Fruit fly (Drosophila melanogaster): Measurements from ENCODE around the gene CG34302.

The CG34302 gene

dm6 chr3R:9860561-9860960 lies 36.9 kb upstream of the CG34302 start (continued):
- TF ChIP-seq CG6791 (GFP tag; IDR thresholded peaks at IDR 0.05; ENCODE audit: partially characterized antibody) (no peak), lab (GFP tag; optimal IDR thresholded peaks at IDR 0.05) (peak; percentile 51), CG2712 (tag; optimal IDR thresholded peaks at IDR 0.05) (peak; percentile 1), CG18599 (GFP tag; optimal IDR thresholded peaks at IDR 0.05) (peak; percentile 12), hkb (optimal IDR thresholded peaks at IDR 0.05) (no peak), hkb (GFP tag; IDR thresholded peaks at IDR 0.05) (peak; percentile 43; the same call in 1 of the 2 replicates), zf30C (GFP tag; optimal IDR thresholded peaks at IDR 0.05) (no peak), NC2β (GFP tag; optimal IDR thresholded peaks at IDR 0.05) (no peak), CG31224 (GFP tag; IDR thresholded peaks at IDR 0.05) (no peak), Med (GFP tag) (peak; percentile 50), ara (GFP tag; IDR thresholded peaks at IDR 0.05) (no peak), Ada2b (GFP tag; IDR thresholded peaks at IDR 0.05) (peak; percentile 15; the same call in 1 of the 2 replicates), Meics (GFP tag; optimal IDR thresholded peaks at IDR 0.05) (peak; percentile 9), stwl (tag; optimal IDR thresholded peaks at IDR 0.05) (no peak), sens-2 (GFP tag; IDR thresholded peaks at IDR 0.05) (no peak), CG8944 (GFP tag; optimal IDR thresholded peaks at IDR 0.05) (no peak), CHES-1-like (GFP tag; optimal IDR thresholded peaks at IDR 0.05) (no peak), Hr39 (optimal IDR thresholded peaks at IDR 0.05) (no peak)

- peak; percentile 25 for TF ChIP-seq CoRest (tag; optimal IDR thresholded peaks at IDR 0.05)
- TF ChIP-seq jing (GFP tag; optimal IDR thresholded peaks at IDR 0.05) = no peak
- no peak for TF ChIP-seq lbe (GFP tag; optimal IDR thresholded peaks at IDR 0.05)
- TF ChIP-seq Usf (GFP tag; optimal IDR thresholded peaks at IDR 0.05) = no peak
- peak; percentile 62 for TF ChIP-seq CG2678 (tag; optimal IDR thresholded peaks at IDR 0.05)
- peak; percentile 13 for TF ChIP-seq CG12659 (GFP tag; optimal IDR thresholded peaks at IDR 0.05)
- peak; percentile 25 for TF ChIP-seq nmo (GFP tag; optimal IDR thresholded peaks at IDR 0.05)
- peak; percentile 10 for TF ChIP-seq D19A (tag; optimal IDR thresholded peaks at IDR 0.05)
- TF ChIP-seq unpg (GFP tag; optimal IDR thresholded peaks at IDR 0.05) = peak; percentile 39
- peak; percentile 26 for TF ChIP-seq Blimp-1 (GFP tag; optimal IDR thresholded peaks at IDR 0.05)
- TF ChIP-seq Fer3 (tag; optimal IDR thresholded peaks at IDR 0.05) = peak; percentile 20
- no peak for TF ChIP-seq hbn (GFP tag; IDR thresholded peaks at IDR 0.05; ENCODE audit: partially characterized antibody)
- TF ChIP-seq CG13296 (GFP tag; optimal IDR thresholded peaks at IDR 0.05) = peak; percentile 44
- 0 out of 3 replicates have a peak, but pooled peaks have one; percentile 13 for TF ChIP-seq B-H1 (GFP tag; IDR thresholded peaks at IDR 0.05)
- peak; percentile 69 for TF ChIP-seq CG11504 (tag; optimal IDR thresholded peaks at IDR 0.05)
- peak; percentile 41; the same call in 1 of the 2 replicates for TF ChIP-seq CG14441 (GFP tag; IDR thresholded peaks at IDR 0.05)
- TF ChIP-seq CG7357 (GFP tag; IDR thresholded peaks at IDR 0.05) = no peak
- TF ChIP-seq CG15011 (GFP tag; optimal IDR thresholded peaks at IDR 0.05) = no peak
- peak; percentile 62 for TF ChIP-seq dmrt99B (tag; optimal IDR thresholded peaks at IDR 0.05)
- TF ChIP-seq CG15269 (tag; optimal IDR thresholded peaks at IDR 0.05) = peak; percentile 33
- TF ChIP-seq row (GFP tag; IDR thresholded peaks at IDR 0.05) = peak; percentile 26; the same call in 1 of the 3 replicates
- no peak for TF ChIP-seq CG3407 (GFP tag; optimal IDR thresholded peaks at IDR 0.05)
- no peak for TF ChIP-seq bigmax (GFP tag; optimal IDR thresholded peaks at IDR 0.05)
- TF ChIP-seq ro (GFP tag; IDR thresholded peaks at IDR 0.05) = no peak
- peak; percentile 22 for TF ChIP-seq phol (tag; optimal IDR thresholded peaks at IDR 0.05)
- peak; percentile 6 for TF ChIP-seq fd96Cb (tag; optimal IDR thresholded peaks at IDR 0.05)
- TF ChIP-seq CG8924 (tag; optimal IDR thresholded peaks at IDR 0.05) = peak; percentile 6
- peak; percentile 15 for TF ChIP-seq CG10209 (GFP tag; optimal IDR thresholded peaks at IDR 0.05)
- TF ChIP-seq CG9215 (GFP tag; IDR thresholded peaks at IDR 0.05) = peak; percentile 32; the same call in 1 of the 2 replicates
- TF ChIP-seq gem (tag; optimal IDR thresholded peaks at IDR 0.05) = peak; percentile 64
- peak; percentile 7 for TF ChIP-seq Nf-YC (tag; optimal IDR thresholded peaks at IDR 0.05)
- TF ChIP-seq grau (tag; optimal IDR thresholded peaks at IDR 0.05) = peak; percentile 43
Observed at dm6 chr3R:9857785-9858184, 34.2 kb upstream of the CG34302 start.

All from whole organism, embryonic.